Fruit fly (Drosophila melanogaster): ENCODE results near the gene CG13919.
A peak's percentile ranks its signal among the peaks of the same experiment; 100 is the strongest.

Gene CG13919

dm6 chr3L:1626924-1627323, 18.3 kb upstream of the CG13919 start:
- no peak for TF ChIP-seq Dfd (GFP tag; optimal IDR thresholded peaks at IDR 0.05)
- peak; percentile 15 for TF ChIP-seq Vsx2 (GFP tag; optimal IDR thresholded peaks at IDR 0.05; ENCODE audit: partially characterized antibody)

- TF ChIP-seq Vsx2 (GFP tag; optimal IDR thresholded peaks at IDR 0.05; ENCODE audit: partially characterized antibody) (peak; percentile 58), h (GFP tag; optimal IDR thresholded peaks at IDR 0.05) (no peak), tai (GFP tag; optimal IDR thresholded peaks at IDR 0.05) (no peak), Dif (GFP tag; optimal IDR thresholded peaks at IDR 0.05; ENCODE audit: partially characterized antibody) (peak; percentile 16)
Observed at dm6 chr3L:1628176-1628866, 16.9 kb upstream of the CG13919 start, which contains the start of gene CG13928. CG13928 (minus strand) TSS chr3L:1628377.

- no peak for TF ChIP-seq Dfd (GFP tag; optimal IDR thresholded peaks at IDR 0.05)
- TF ChIP-seq OdsH (GFP tag; optimal IDR thresholded peaks at IDR 0.05): peak; percentile 6
- TF ChIP-seq Myc (optimal IDR thresholded peaks at IDR 0.05): no peak
- TF ChIP-seq Mio (GFP tag; optimal IDR thresholded peaks at IDR 0.05): no peak
- TF ChIP-seq foxo (GFP tag; optimal IDR thresholded peaks at IDR 0.05): peak in 1 of 2 experiments; percentile 17
- TF ChIP-seq Sp1 (GFP tag; optimal IDR thresholded peaks at IDR 0.05): no peak
- TF ChIP-seq Jra (GFP tag; optimal IDR thresholded peaks at IDR 0.05): no peak
- TF ChIP-seq ey (GFP tag; optimal IDR thresholded peaks at IDR 0.05): peak; percentile 43
- TF ChIP-seq Dif (GFP tag; optimal IDR thresholded peaks at IDR 0.05; ENCODE audit: partially characterized antibody): peak; percentile 29
- TF ChIP-seq dl (GFP tag; optimal IDR thresholded peaks at IDR 0.05; ENCODE audit: insufficient read depth in 1 of 2, partially characterized antibody in 2 of 2): no peak
- peak; percentile 41 for TF ChIP-seq Vsx2 (GFP tag; optimal IDR thresholded peaks at IDR 0.05; ENCODE audit: partially characterized antibody)
- peak; percentile 9 for TF ChIP-seq rgr (GFP tag; optimal IDR thresholded peaks at IDR 0.05)
Observed at dm6 chr3L:1629064-1629777, 16.0 kb upstream of the CG13919 start, which contains the start of gene GC. GC (minus strand) TSS chr3L:1629301.

dm6 chr3L:1636886-1637285, 8.4 kb upstream of the CG13919 start:
- no peak for TF ChIP-seq dsf (GFP tag; optimal IDR thresholded peaks at IDR 0.05; ENCODE audit: borderline replicate concordance)
- TF ChIP-seq Mio (GFP tag; optimal IDR thresholded peaks at IDR 0.05): no peak
- no peak for TF ChIP-seq dmrt93B (GFP tag; optimal IDR thresholded peaks at IDR 0.05)
- TF ChIP-seq Vsx2 (GFP tag; optimal IDR thresholded peaks at IDR 0.05; ENCODE audit: partially characterized antibody): no peak
- no peak for TF ChIP-seq Rel (GFP tag; optimal IDR thresholded peaks at IDR 0.05)
- TF ChIP-seq Rel (tag; optimal IDR thresholded peaks at IDR 0.05): no peak
- TF ChIP-seq rgr (GFP tag; optimal IDR thresholded peaks at IDR 0.05): no peak
- TF ChIP-seq brk (GFP tag; optimal IDR thresholded peaks at IDR 0.05): no peak
- no peak for TF ChIP-seq Dfd (GFP tag; optimal IDR thresholded peaks at IDR 0.05)
- TF ChIP-seq psq (GFP tag; optimal IDR thresholded peaks at IDR 0.05): no peak
- TF ChIP-seq woc (GFP tag; optimal IDR thresholded peaks at IDR 0.05): no peak

- no peak for TF ChIP-seq dsf (GFP tag; optimal IDR thresholded peaks at IDR 0.05; ENCODE audit: borderline replicate concordance)
- no peak for TF ChIP-seq ey (GFP tag; optimal IDR thresholded peaks at IDR 0.05)
- TF ChIP-seq Abd-B (GFP tag; optimal IDR thresholded peaks at IDR 0.05): no peak
- no peak for TF ChIP-seq Dfd (GFP tag; optimal IDR thresholded peaks at IDR 0.05)
- no peak for TF ChIP-seq Sp1 (GFP tag; optimal IDR thresholded peaks at IDR 0.05)
- no peak for TF ChIP-seq Rel (GFP tag; optimal IDR thresholded peaks at IDR 0.05)
- TF ChIP-seq Rel (tag; optimal IDR thresholded peaks at IDR 0.05): no peak
- no peak for TF ChIP-seq Hnf4 (GFP tag; optimal IDR thresholded peaks at IDR 0.05)
Observed at dm6 chr3L:1637652-1638051, 7.6 kb upstream of the CG13919 start, which contains the start of gene nSyb. nSyb (minus strand) TSS chr3L:1637752.

- peak; percentile 83 for TF ChIP-seq ey (GFP tag; optimal IDR thresholded peaks at IDR 0.05)
- TF ChIP-seq psq (GFP tag; optimal IDR thresholded peaks at IDR 0.05): peak; percentile 62
- TF ChIP-seq Vsx2 (GFP tag; optimal IDR thresholded peaks at IDR 0.05; ENCODE audit: partially characterized antibody): no peak
- TF ChIP-seq Myc (optimal IDR thresholded peaks at IDR 0.05): no peak
- TF ChIP-seq Jra (GFP tag; optimal IDR thresholded peaks at IDR 0.05): no peak
- peak; percentile 94 for TF ChIP-seq woc (GFP tag; optimal IDR thresholded peaks at IDR 0.05)
- no peak for TF ChIP-seq Dif (GFP tag; optimal IDR thresholded peaks at IDR 0.05; ENCODE audit: partially characterized antibody)
- TF ChIP-seq dsf (GFP tag; optimal IDR thresholded peaks at IDR 0.05; ENCODE audit: borderline replicate concordance): no peak
- TF ChIP-seq usp (GFP tag; optimal IDR thresholded peaks at IDR 0.05): no peak
- TF ChIP-seq br (GFP tag; optimal IDR thresholded peaks at IDR 0.05): peak; percentile 82
- TF ChIP-seq foxo (GFP tag; optimal IDR thresholded peaks at IDR 0.05): peak in 1 of 2 experiments; percentile 89
- TF ChIP-seq rgr (GFP tag; optimal IDR thresholded peaks at IDR 0.05): peak; percentile 88
- no peak for TF ChIP-seq jim (GFP tag; optimal IDR thresholded peaks at IDR 0.05)
- TF ChIP-seq brk (GFP tag; optimal IDR thresholded peaks at IDR 0.05): no peak
- TF ChIP-seq h (GFP tag; optimal IDR thresholded peaks at IDR 0.05): peak; percentile 86
- no peak for TF ChIP-seq Hnf4 (GFP tag; optimal IDR thresholded peaks at IDR 0.05)
- TF ChIP-seq tai (GFP tag; optimal IDR thresholded peaks at IDR 0.05): no peak
- no peak for TF ChIP-seq pan (optimal IDR thresholded peaks at IDR 0.05)
- TF ChIP-seq dmrt93B (GFP tag; optimal IDR thresholded peaks at IDR 0.05): peak; percentile 77
- peak; percentile 62 for TF ChIP-seq sv (GFP tag; optimal IDR thresholded peaks at IDR 0.05)
- TF ChIP-seq CG32264 (GFP tag; optimal IDR thresholded peaks at IDR 0.05): peak; percentile 56
- no peak for TF ChIP-seq dl (GFP tag; optimal IDR thresholded peaks at IDR 0.05; ENCODE audit: insufficient read depth in 1 of 2, partially characterized antibody in 2 of 2)
- TF ChIP-seq N (GFP tag; optimal IDR thresholded peaks at IDR 0.05): no peak
- TF ChIP-seq GATAd (GFP tag; optimal IDR thresholded peaks at IDR 0.05): no peak
- TF ChIP-seq Hr78 (GFP tag; optimal IDR thresholded peaks at IDR 0.05): no peak
- TF ChIP-seq fru (GFP tag; optimal IDR thresholded peaks at IDR 0.05): peak; percentile 86
Observed at dm6 chr3L:1639185-1639812, 6.0 kb upstream of the CG13919 start, which contains the start of the genes Mettl2 and Bgb. Mettl2 (minus strand) TSS chr3L:1639235. Bgb (plus strand) TSS chr3L:1639711.
